Fruit fly (Drosophila melanogaster): ENCODE data around the gene Ance.

Gene Ance

dm6 chr2L:13881939-13882338 lies 23.5 kb upstream of the Ance start (continued):
- TF ChIP-seq shn (GFP tag; optimal IDR thresholded peaks at IDR 0.05), result no peak
- TF ChIP-seq sens-2 (GFP tag; IDR thresholded peaks at IDR 0.05), result no peak
- no peak for TF ChIP-seq CG1602 (GFP tag; optimal IDR thresholded peaks at IDR 0.05)
- TF ChIP-seq gsb (GFP tag; IDR thresholded peaks at IDR 0.05), result no peak
- no peak for TF ChIP-seq YL-1 (GFP tag; optimal IDR thresholded peaks at IDR 0.05)
- TF ChIP-seq CG7839 (tag; optimal IDR thresholded peaks at IDR 0.05), result no peak
- TF ChIP-seq CG17186 (GFP tag; optimal IDR thresholded peaks at IDR 0.05), result no peak
- TF ChIP-seq fd102C (GFP tag; optimal IDR thresholded peaks at IDR 0.05), result no peak
- peak; percentile 17 for TF ChIP-seq HHEX (GFP tag; optimal IDR thresholded peaks at IDR 0.05)
- no peak for TF ChIP-seq Dfd (GFP tag; optimal IDR thresholded peaks at IDR 0.05)
- no peak for TF ChIP-seq CG31224 (GFP tag; IDR thresholded peaks at IDR 0.05)
- TF ChIP-seq CG12769 (tag; optimal IDR thresholded peaks at IDR 0.05), result peak; percentile 50
- TF ChIP-seq Pdp1 (GFP tag; optimal IDR thresholded peaks at IDR 0.05), result no peak
- TF ChIP-seq CG8388 (GFP tag; optimal IDR thresholded peaks at IDR 0.05), result no peak
- TF ChIP-seq zen (tag; optimal IDR thresholded peaks at IDR 0.05), result no peak
- TF ChIP-seq Lhr (GFP tag; optimal IDR thresholded peaks at IDR 0.05), result no peak
- TF ChIP-seq CG11247 (GFP tag; IDR thresholded peaks at IDR 0.05), result no peak
- TF ChIP-seq Med (GFP tag), result peak; percentile 82
- TF ChIP-seq Ets65A (GFP tag), result no peak
- TF ChIP-seq sob (GFP tag; IDR thresholded peaks at IDR 0.05), result peak; percentile 54; the same call in 1 of the 2 replicates
- TF ChIP-seq D19B (GFP tag; optimal IDR thresholded peaks at IDR 0.05), result no peak
- no peak for TF ChIP-seq D (optimal IDR thresholded peaks at IDR 0.05)
- TF ChIP-seq D (GFP tag; optimal IDR thresholded peaks at IDR 0.05), result no peak
- TF ChIP-seq CG10959 (GFP tag; IDR thresholded peaks at IDR 0.05), result no peak
- no peak for TF ChIP-seq Bgb (GFP tag; IDR thresholded peaks at IDR 0.05; ENCODE audit: partially characterized antibody)
- TF ChIP-seq sens (GFP tag), result peak; percentile 55
- no peak for TF ChIP-seq danr (GFP tag; IDR thresholded peaks at IDR 0.05)
- no peak for TF ChIP-seq NC2β (GFP tag; optimal IDR thresholded peaks at IDR 0.05)
- TF ChIP-seq MBD-R2 (GFP tag; IDR thresholded peaks at IDR 0.05), result no peak
- TF ChIP-seq Kr (GFP tag; optimal IDR thresholded peaks at IDR 0.05), result no peak
- peak; percentile 52 for TF ChIP-seq fd3F (GFP tag; optimal IDR thresholded peaks at IDR 0.05)
- TF ChIP-seq ash1 (GFP tag; optimal IDR thresholded peaks at IDR 0.05), result no peak
- no peak for TF ChIP-seq TFAM (GFP tag; optimal IDR thresholded peaks at IDR 0.05)
- no peak for TF ChIP-seq CG10431 (GFP tag; optimal IDR thresholded peaks at IDR 0.05)
- no peak for TF ChIP-seq CG9797 (GFP tag; optimal IDR thresholded peaks at IDR 0.05)
- TF ChIP-seq wdn (GFP tag; IDR thresholded peaks at IDR 0.05), result no peak
- TF ChIP-seq NFAT (GFP tag; IDR thresholded peaks at IDR 0.05), result no peak
- TF ChIP-seq esg (GFP tag; conservative IDR thresholded peaks at IDR 0.05), result no peak
- no peak for TF ChIP-seq Sin3A (optimal IDR thresholded peaks at IDR 0.05)
- TF ChIP-seq al (GFP tag; IDR thresholded peaks at IDR 0.05), result no peak
- no peak for TF ChIP-seq nau (GFP tag; optimal IDR thresholded peaks at IDR 0.05)
- TF ChIP-seq prd (optimal IDR thresholded peaks at IDR 0.05), result no peak
- TF ChIP-seq prd (GFP tag; IDR thresholded peaks at IDR 0.05), result no peak
- TF ChIP-seq CG18599 (GFP tag; optimal IDR thresholded peaks at IDR 0.05), result peak; percentile 68
- TF ChIP-seq CG6254 (GFP tag; optimal IDR thresholded peaks at IDR 0.05), result no peak
- no peak for TF ChIP-seq CG3407 (GFP tag; optimal IDR thresholded peaks at IDR 0.05)
- no peak for TF ChIP-seq gce (GFP tag; IDR thresholded peaks at IDR 0.05)
- TF ChIP-seq schlank (tag; optimal IDR thresholded peaks at IDR 0.05), result peak; percentile 44
- no peak for TF ChIP-seq Awh (GFP tag; IDR thresholded peaks at IDR 0.05)
- no peak for TF ChIP-seq eve (GFP tag; optimal IDR thresholded peaks at IDR 0.05)
- no peak for TF ChIP-seq tna (GFP tag; IDR thresholded peaks at IDR 0.05; ENCODE audit: partially characterized antibody)
- no peak for TF ChIP-seq CG10366 (GFP tag; IDR thresholded peaks at IDR 0.05)
- TF ChIP-seq hkb (optimal IDR thresholded peaks at IDR 0.05), result no peak
- TF ChIP-seq hkb (GFP tag; IDR thresholded peaks at IDR 0.05), result no peak

Measured in whole organism, embryonic.